Worm (Caenorhabditis elegans): ENCODE results near the gene nmt-1.
A peak's percentile ranks its signal among the peaks of the same experiment; 100 is the strongest.

Gene nmt-1

ce11 chrIII:6158642-6159475 is 42.7 kb upstream of the nmt-1 start, which contains the start of gene nfm-1 (continued):
- TF ChIP-seq saeg-2 (GFP tag; IDR thresholded peaks at IDR 0.05) (peak; percentile 80), zfp-2 (tag; optimal IDR thresholded peaks at IDR 0.05) (peak; percentile 12), pqm-1 (tag; optimal IDR thresholded peaks at IDR 0.05) (peak; percentile 85), nhr-111 (GFP tag; optimal IDR thresholded peaks at IDR 0.05) (peak; percentile 70), mdt-29 (GFP tag; IDR thresholded peaks at IDR 0.05) (peak; percentile 79), aly-2 (tag; optimal IDR thresholded peaks at IDR 0.05) (no peak), ceh-82 (tag; optimal IDR thresholded peaks at IDR 0.05) (no peak), zfp-3 (GFP tag; conservative IDR thresholded peaks at IDR 0.05) (peak; percentile 69; the same call in 1 of the 2 replicates), aha-1 (tag) (peak; percentile 59)

- TF ChIP-seq set-16 (GFP tag; IDR thresholded peaks at IDR 0.05) (peak; percentile 45; the same call in 1 of the 2 replicates), zip-11 (GFP tag; IDR thresholded peaks at IDR 0.05) (no peak), lim-7 (GFP tag; IDR thresholded peaks at IDR 0.05) (peak; percentile 16; the same call in 1 of the 2 replicates), hlh-11 (tag; optimal IDR thresholded peaks at IDR 0.05) (peak; percentile 30), Y105C5A.15 (GFP tag; IDR thresholded peaks at IDR 0.05) (no peak), daf-16 (GFP tag; optimal IDR thresholded peaks at IDR 0.05) (peak in 1 of 2 experiments; percentile 56), daf-16 (tag; optimal IDR thresholded peaks at IDR 0.05) (no peak), ZK337.2 (GFP tag; IDR thresholded peaks at IDR 0.05) (no peak)
These were observed 41.7 kb upstream of the nmt-1 start, which contains the start of gene anmt-2 for ce11 chrIII:6157708-6158321. anmt-2 (minus strand) TSS chrIII:6157758.

ce11 chrIII:6155787-6156186 is 39.7 kb upstream of the nmt-1 start:
- TF ChIP-seq vab-7 (GFP tag; IDR thresholded peaks at IDR 0.05) (no peak), zip-11 (GFP tag; IDR thresholded peaks at IDR 0.05) (no peak), lir-3 (tag; optimal IDR thresholded peaks at IDR 0.05) (no peak), nhr-10 (tag; optimal IDR thresholded peaks at IDR 0.05) (no peak), hif-1 (tag; optimal IDR thresholded peaks at IDR 0.05) (no peak), nhr-25 (tag; optimal IDR thresholded peaks at IDR 0.05; ENCODE audit: borderline replicate concordance, insufficient read depth) (no peak), nhr-11 (tag; optimal IDR thresholded peaks at IDR 0.05) (no peak), mdt-29 (GFP tag; IDR thresholded peaks at IDR 0.05) (no peak), mep-1 (tag; optimal IDR thresholded peaks at IDR 0.05) (no peak)

ce11 chrIII:6154586-6154985 is 38.5 kb upstream of the nmt-1 start:
- TF ChIP-seq T26A8.4 (GFP tag; IDR thresholded peaks at IDR 0.05) (no peak), unc-62 (GFP tag; optimal IDR thresholded peaks at IDR 0.05 in 1 of 2) (peak in 1 of 2 experiments; percentile 76), unc-62 (tag; optimal IDR thresholded peaks at IDR 0.05) (no peak), D1046.2 (GFP tag; IDR thresholded peaks at IDR 0.05) (no peak), saeg-2 (GFP tag; IDR thresholded peaks at IDR 0.05) (no peak), aha-1 (tag) (peak; percentile 67), ces-1 (GFP tag; optimal IDR thresholded peaks at IDR 0.05) (no peak)

- 0 out of 2 replicates have a peak, but pooled peaks have one; percentile 17 for TF ChIP-seq egl-43 (GFP tag; IDR thresholded peaks at IDR 0.05)
- TF ChIP-seq set-16 (GFP tag; IDR thresholded peaks at IDR 0.05): peak; percentile 93
These were observed 37.0 kb upstream of the nmt-1 start for ce11 chrIII:6153112-6153511.

- TF ChIP-seq Y48G9A.11 (GFP tag; IDR thresholded peaks at IDR 0.05): peak; percentile 71; the same call in 1 of the 2 replicates
These were observed 35.9 kb upstream of the nmt-1 start for ce11 chrIII:6152078-6152477.
